Fruit fly (Drosophila melanogaster) whole organism, adult: ENCODE results near the gene Scr.

Source experiments
- CG11617 ChIP-seq: fragments of 200-800 bp; sonication (Bioruptor generic); optimal IDR thresholded peaks from 2 replicates; lab custom pipeline; 2017; ENCODE audit warnings: mild to moderate bottlenecking, missing biosample characterization, missing genetic modification reagents, missing genetic modification characterization
- CG12768 ChIP-seq: fragments of 200-800 bp; sonication (Bioruptor generic); optimal IDR thresholded peaks from 2 replicates; lab custom pipeline; 2017; ENCODE audit warnings: missing biosample characterization, missing genetic modification characterization, mild to moderate bottlenecking, moderate library complexity, missing genetic modification reagents
- CG14711 ChIP-seq: fragments of 200-800 bp; sonication (Bioruptor generic); optimal IDR thresholded peaks from 2 replicates; lab custom pipeline; 2018; ENCODE audit warnings: missing biosample characterization, mild to moderate bottlenecking, missing genetic modification characterization, moderate library complexity
- CG1620 ChIP-seq: fragments of 200-800 bp; sonication (Bioruptor generic); optimal IDR thresholded peaks from 2 replicates; lab custom pipeline; 2016; ENCODE audit warnings: missing biosample characterization, missing genetic modification characterization
- CG33017 ChIP-seq: fragments of 200-800 bp; sonication (Bioruptor generic); optimal IDR thresholded peaks from 2 replicates; lab custom pipeline; 2018; ENCODE audit warnings: missing biosample characterization, mild to moderate bottlenecking, missing genetic modification characterization, moderate library complexity
- CG5204 ChIP-seq: fragments of 200-800 bp; sonication (Bioruptor generic); optimal IDR thresholded peaks from 2 replicates; lab custom pipeline; 2016; ENCODE audit warnings: missing biosample characterization, missing genetic modification characterization
- CG7045 ChIP-seq: fragments of 200-800 bp; sonication (Bioruptor generic); optimal IDR thresholded peaks from 2 replicates; lab custom pipeline; 2017; ENCODE audit warnings: missing biosample characterization, mild to moderate bottlenecking, missing genetic modification characterization
- CG7101 ChIP-seq: fragments of 200-800 bp; sonication (Bioruptor generic); optimal IDR thresholded peaks from 2 replicates; lab custom pipeline; 2018; ENCODE audit warnings: missing biosample characterization, mild to moderate bottlenecking, missing genetic modification characterization, moderate library complexity
- Clk ChIP-seq: fragments of 200-800 bp; sonication (Bioruptor generic); optimal IDR thresholded peaks from 2 replicates; lab custom pipeline; 2017; ENCODE audit warnings: missing biosample characterization, missing genetic modification characterization
- Crg-1 ChIP-seq: fragments of 200-800 bp; sonication (Bioruptor generic); optimal IDR thresholded peaks from 2 replicates; lab custom pipeline; 2016; ENCODE audit warnings: missing biosample characterization, missing genetic modification characterization
- Hr96 ChIP-seq: fragments of 200-800 bp; sonication (Bioruptor generic); optimal IDR thresholded peaks from 2 replicates; lab custom pipeline; 2016; ENCODE audit warnings: missing biosample characterization, missing genetic modification characterization
- Mnt ChIP-seq: fragments of 200-800 bp; sonication (Bioruptor generic); optimal IDR thresholded peaks from 2 replicates; lab custom pipeline; 2016; ENCODE audit warnings: missing biosample characterization, mild to moderate bottlenecking, missing genetic modification characterization
- bab1 ChIP-seq: fragments of 200-800 bp; sonication (Bioruptor generic); optimal IDR thresholded peaks from 3 replicates; lab custom pipeline; 2019; ENCODE audit warnings: missing biosample characterization, mild to moderate bottlenecking, missing genetic modification characterization, moderate library complexity
- cic ChIP-seq: fragments of 200-800 bp; sonication (Bioruptor generic); optimal IDR thresholded peaks from 2 replicates; lab custom pipeline; 2017; ENCODE audit warnings: missing biosample characterization, mild to moderate bottlenecking, missing genetic modification characterization, moderate library complexity
- cnc ChIP-seq, 2 experiments: fragments of >200 bp; optimal IDR thresholded peaks; 2 replicates each; lab custom pipeline; 2017
- kay ChIP-seq: fragments of 200-800 bp; sonication (Bioruptor generic); peaks from one replicate; lab custom pipeline; 2016; ENCODE audit warnings: missing biosample characterization, missing genetic modification characterization, borderline replicate concordance
- ovo ChIP-seq: fragments of 200-800 bp; sonication (Bioruptor generic); optimal IDR thresholded peaks from 2 replicates; lab custom pipeline; 2016; ENCODE audit warnings: missing biosample characterization, missing genetic modification characterization
- pad ChIP-seq: fragments of 200-800 bp; sonication (Bioruptor generic); optimal IDR thresholded peaks from 3 replicates; lab custom pipeline; 2017; ENCODE audit warnings: missing biosample characterization, missing genetic modification characterization, mild to moderate bottlenecking, moderate library complexity, missing genetic modification reagents
- tj ChIP-seq: fragments of 200-800 bp; sonication (Bioruptor generic); optimal IDR thresholded peaks from 3 replicates; lab custom pipeline; 2017; ENCODE audit warnings: missing biosample characterization, mild to moderate bottlenecking, missing genetic modification characterization, moderate library complexity
- toe ChIP-seq: fragments of 200-800 bp; sonication (Bioruptor generic); optimal IDR thresholded peaks from 2 replicates; lab custom pipeline; 2016; ENCODE audit warnings: missing biosample characterization, missing genetic modification characterization

The Scr gene

DNA sequence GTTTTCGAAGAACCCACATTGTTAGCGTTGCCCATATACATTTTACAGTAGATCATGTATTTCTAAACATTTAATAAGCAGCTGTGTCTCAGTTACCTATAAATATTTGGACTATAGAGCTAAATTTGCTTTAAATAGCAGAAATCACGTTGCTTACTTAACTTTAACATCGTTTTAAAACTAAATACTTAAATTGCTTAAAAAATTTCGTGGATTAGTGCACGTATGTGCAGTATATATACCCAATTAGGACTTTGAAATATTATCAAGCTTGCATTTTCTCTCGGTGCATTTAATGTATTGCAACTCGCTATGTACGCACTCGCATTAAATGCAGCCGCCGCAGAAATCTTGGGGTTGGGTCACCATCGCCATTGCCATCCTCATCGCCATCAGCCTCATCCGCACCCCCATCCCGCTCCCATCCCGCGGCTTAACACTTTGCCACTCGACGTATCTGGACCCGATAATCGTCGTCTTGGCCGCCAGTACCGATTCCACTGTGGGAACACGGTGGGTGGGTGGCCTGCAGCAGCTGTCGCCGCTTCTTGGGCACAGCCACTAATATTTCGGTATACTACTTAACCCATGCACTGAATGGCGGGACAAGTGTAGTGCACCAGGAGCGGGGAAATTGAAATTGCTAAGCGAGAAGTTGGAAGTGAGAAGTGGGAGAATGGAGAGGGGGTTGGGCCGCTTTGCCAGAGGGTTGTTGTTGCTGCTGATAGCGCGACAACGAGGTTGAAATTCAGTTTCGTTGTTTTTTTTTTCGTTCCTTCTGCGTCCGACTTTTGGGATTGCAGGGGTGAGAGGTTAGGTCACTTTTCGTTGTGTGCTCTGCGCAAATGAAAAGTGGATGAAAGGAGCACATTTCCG is 34.7 kb downstream of the Scr start:
- TF ChIP-seq cic (no peak), pad (no peak), Crg-1 (GFP tag; lab: Kevin White, UChicago) (no peak), CG33017 (tag; lab: Kevin White, UChicago) (no peak)

DNA sequence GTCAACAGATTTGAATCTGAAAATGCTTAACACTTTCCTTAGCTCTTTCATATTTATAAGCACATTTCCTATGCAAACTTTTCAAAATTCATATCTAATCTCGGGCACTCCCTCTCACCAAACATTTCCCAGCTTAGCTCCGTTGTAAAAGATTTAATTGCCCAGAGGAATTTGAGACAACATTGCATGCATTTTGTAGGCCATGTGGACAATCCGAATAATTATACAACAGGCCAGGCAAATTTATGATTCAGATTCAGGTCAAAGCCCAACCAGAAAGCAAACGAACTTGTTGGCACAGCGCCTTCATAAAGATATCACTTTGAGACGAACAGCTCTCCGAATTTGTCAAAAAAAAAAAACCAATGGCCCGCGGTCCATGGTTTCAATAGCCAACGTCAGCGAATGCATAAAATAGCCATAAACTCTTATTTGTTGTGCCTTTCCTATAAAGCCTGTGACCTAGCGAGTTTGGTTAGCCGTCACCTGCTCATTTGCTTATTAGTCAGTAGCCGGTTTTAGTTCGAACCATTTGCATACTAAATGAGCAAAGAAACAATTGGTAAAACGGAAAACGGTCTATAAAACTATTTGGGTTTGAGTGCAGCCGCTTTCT is 35.7 kb downstream of the Scr start:
- TF ChIP-seq CG5204 (no peak), CG1620 (GFP tag; lab: Kevin White, UChicago) (no peak), Hr96 (GFP tag; lab: Kevin White, UChicago) (no peak), CG11617 (GFP tag; lab: Kevin White, UChicago) (no peak), cic (no peak), pad (no peak), toe (no peak), Mnt (GFP tag; lab: Kevin White, UChicago) (no peak), CG12768 (GFP tag; lab: Kevin White, UChicago) (no peak), CG33017 (tag; lab: Kevin White, UChicago) (no peak), Clk (GFP tag; lab: Kevin White, UChicago) (no peak)

- TF ChIP-seq pad (no peak), CG1620 (GFP tag; lab: Kevin White, UChicago) (no peak), Mnt (GFP tag; lab: Kevin White, UChicago) (no peak), cic (no peak), bab1 (GFP tag; lab: Kevin White, UChicago) (no peak), Hr96 (GFP tag; lab: Kevin White, UChicago) (no peak), kay (GFP tag; lab: Kevin White, UChicago) (no peak), toe (no peak), CG12768 (GFP tag; lab: Kevin White, UChicago) (no peak), CG33017 (tag; lab: Kevin White, UChicago) (no peak), CG14711 (tag; lab: Kevin White, UChicago) (no peak), cnc (optimal IDR thresholded peaks at IDR 0.05; lab: Kevin White, UChicago) (no peak), CG11617 (GFP tag; lab: Kevin White, UChicago) (no peak), Crg-1 (GFP tag; lab: Kevin White, UChicago) (no peak), CG7045 (no peak), CG5204 (no peak), ovo (no peak), Clk (GFP tag; lab: Kevin White, UChicago) (no peak), CG7101 (no peak), tj (no peak)
These were observed 36.5 kb downstream of the Scr start for dm6 chr3R:6813259-6813658.

- TF ChIP-seq CG5204 (no peak), Hr96 (GFP tag; lab: Kevin White, UChicago) (no peak), bab1 (GFP tag; lab: Kevin White, UChicago) (no peak), ovo (no peak), CG12768 (GFP tag; lab: Kevin White, UChicago) (no peak), toe (no peak), CG7101 (no peak), CG11617 (GFP tag; lab: Kevin White, UChicago) (no peak)
These were observed 36.9 kb downstream of the Scr start for dm6 chr3R:6812876-6813199.

dm6 chr3R:6812107-6812875 is 37.5 kb downstream of the Scr start:
- TF ChIP-seq Mnt (GFP tag; lab: Kevin White, UChicago) (no peak), toe (no peak), bab1 (GFP tag; lab: Kevin White, UChicago) (no peak), CG1620 (GFP tag; lab: Kevin White, UChicago) (no peak), CG7045 (no peak), Clk (GFP tag; lab: Kevin White, UChicago) (no peak), tj (no peak), cnc (optimal IDR thresholded peaks at IDR 0.05; lab: Kevin White, UChicago) (no peak)

DNA sequence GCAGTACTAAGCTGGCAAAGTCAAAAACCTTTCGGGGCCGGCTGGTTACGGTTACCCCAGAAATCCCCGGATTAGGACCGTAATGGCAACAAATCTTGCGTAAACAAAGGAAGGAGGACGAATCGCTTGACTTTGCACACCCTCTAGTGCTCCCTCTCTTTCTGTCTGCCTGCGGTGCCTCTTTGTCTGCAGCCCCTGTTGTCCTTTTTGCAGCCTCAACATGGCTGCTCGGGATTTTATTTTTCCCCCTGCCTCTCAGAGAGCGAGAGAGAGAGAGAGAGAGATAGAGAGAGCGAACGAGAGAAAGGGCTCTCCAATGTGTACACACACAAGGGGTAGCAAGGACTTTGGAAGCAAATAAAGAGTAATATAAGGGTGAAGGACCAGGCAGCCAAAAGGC is 39.2 kb downstream of the Scr start:
- TF ChIP-seq Hr96 (GFP tag; lab: Kevin White, UChicago) (no peak), Mnt (GFP tag; lab: Kevin White, UChicago) (no peak), toe (no peak), CG5204 (no peak), pad (no peak), bab1 (GFP tag; lab: Kevin White, UChicago) (no peak), Crg-1 (GFP tag; lab: Kevin White, UChicago) (no peak), CG33017 (tag; lab: Kevin White, UChicago) (no peak), Clk (GFP tag; lab: Kevin White, UChicago) (no peak), CG7101 (no peak), kay (GFP tag; lab: Kevin White, UChicago) (no peak), CG7045 (no peak), CG14711 (tag; lab: Kevin White, UChicago) (no peak), cnc (optimal IDR thresholded peaks at IDR 0.05; lab: Kevin White, UChicago) (no peak), tj (no peak), CG12768 (GFP tag; lab: Kevin White, UChicago) (no peak), ovo (no peak), CG1620 (GFP tag; lab: Kevin White, UChicago) (no peak)
